Worm (Caenorhabditis elegans) whole organism, mixed stage, embryonic: ENCODE data around the gene nhr-135.

ENCODE experiments used
- bed-3 ChIP-seq: fragments of 200-800 bp; sonication (Bioruptor generic); optimal IDR thresholded peaks from 3 replicates; lab custom pipeline; 2018; ENCODE audit warnings: mild to moderate bottlenecking, missing genetic modification characterization, moderate library complexity, missing compliant biosample characterization
- blmp-1 ChIP-seq: fragments of 150-350 bp; optimal IDR thresholded peaks from 2 replicates; lab custom pipeline; 2014; ENCODE audit warnings: missing biosample characterization, missing genetic modification characterization
- ceh-39 ChIP-seq: fragments of 150-350 bp; optimal IDR thresholded peaks from 2 replicates; lab custom pipeline; 2014; ENCODE audit warnings: missing biosample characterization, missing genetic modification characterization
- ceh-83 ChIP-seq: fragments of 200-800 bp; sonication (Bioruptor generic); optimal IDR thresholded peaks from 2 replicates; lab custom pipeline; 2018; ENCODE audit warnings: mild to moderate bottlenecking, missing genetic modification characterization, missing compliant biosample characterization
- ces-1 ChIP-seq: fragments of 150-350 bp; optimal IDR thresholded peaks from 2 replicates; lab custom pipeline; 2014; ENCODE audit warnings: missing biosample characterization, missing genetic modification reagents, missing genetic modification characterization
- cnd-1 ChIP-seq: fragments of 200-800 bp; sonication (Bioruptor generic); optimal IDR thresholded peaks from 2 replicates; lab custom pipeline; 2018; ENCODE audit warnings: mild to moderate bottlenecking, missing genetic modification characterization, missing compliant biosample characterization
- elt-1 ChIP-seq: sonication (generic microtip); optimal IDR thresholded peaks from 2 replicates; lab custom pipeline; 2017; ENCODE audit warnings: missing genetic modification characterization, mild to moderate bottlenecking, missing compliant biosample characterization, antibody characterized with exemption, moderate library complexity, borderline replicate concordance; ENCODE audit not compliant: insufficient read depth
- elt-3 ChIP-seq: fragments of 150-350 bp; optimal IDR thresholded peaks from 2 replicates; lab custom pipeline; 2014; ENCODE audit warnings: missing biosample characterization, missing genetic modification characterization
- flh-1 ChIP-seq: fragments of 200-800 bp; sonication (Bioruptor generic); optimal IDR thresholded peaks from 2 replicates; lab custom pipeline; 2018; ENCODE audit warnings: mild to moderate bottlenecking, missing genetic modification characterization, moderate library complexity, missing compliant biosample characterization
- ham-2 ChIP-seq: fragments of 200-800 bp; sonication (Bioruptor generic); optimal IDR thresholded peaks from 2 replicates; lab custom pipeline; 2018; ENCODE audit warnings: mild to moderate bottlenecking, missing genetic modification characterization, missing compliant biosample characterization
- hlh-1 ChIP-seq: fragments of 150-350 bp; optimal IDR thresholded peaks from 2 replicates; lab custom pipeline; 2014; ENCODE audit warnings: missing biosample characterization, missing genetic modification reagents, missing genetic modification characterization
- lin-13 ChIP-seq: fragments of 150-350 bp; optimal IDR thresholded peaks from 2 replicates; lab custom pipeline; 2014; ENCODE audit warnings: missing biosample characterization, missing genetic modification characterization
- lin-32 ChIP-seq: fragments of 200-800 bp; sonication (Bioruptor generic); optimal IDR thresholded peaks from 2 replicates; lab custom pipeline; 2018; ENCODE audit warnings: mild to moderate bottlenecking, missing genetic modification characterization, missing compliant biosample characterization
- lsy-2 ChIP-seq: fragments of 150-350 bp; optimal IDR thresholded peaks from 2 replicates; lab custom pipeline; 2014; ENCODE audit warnings: missing biosample characterization, missing genetic modification characterization
- mab-5 ChIP-seq: fragments of 150-350 bp; optimal IDR thresholded peaks from 2 replicates; lab custom pipeline; 2014; ENCODE audit warnings: missing biosample characterization, missing genetic modification characterization
- mls-2 ChIP-seq: sonication (generic microtip); optimal IDR thresholded peaks from 2 replicates; lab custom pipeline; 2016; ENCODE audit warnings: mild to moderate bottlenecking, missing genetic modification characterization, moderate library complexity, missing compliant biosample characterization
- nhr-2 ChIP-seq: fragments of 150-350 bp; optimal IDR thresholded peaks from 2 replicates; lab custom pipeline; 2014; ENCODE audit warnings: missing biosample characterization, missing genetic modification characterization
- nhr-237 ChIP-seq: fragments of 150-350 bp; optimal IDR thresholded peaks from 2 replicates; lab custom pipeline; 2014; ENCODE audit warnings: missing biosample characterization, missing genetic modification characterization
- nhr-28 ChIP-seq: fragments of 150-350 bp; optimal IDR thresholded peaks from 2 replicates; lab custom pipeline; 2014; ENCODE audit warnings: missing biosample characterization, missing genetic modification characterization
- nhr-76 ChIP-seq: sonication (generic microtip); optimal IDR thresholded peaks from 2 replicates; lab custom pipeline; 2017; ENCODE audit warnings: missing biosample characterization, missing genetic modification characterization
- sem-2 ChIP-seq: fragments of 200-800 bp; sonication (Bioruptor generic); optimal IDR thresholded peaks from 2 replicates; lab custom pipeline; 2018; ENCODE audit warnings: mild to moderate bottlenecking, missing genetic modification characterization, missing compliant biosample characterization
- snpc-4 ChIP-seq: fragments of 150-350 bp; optimal IDR thresholded peaks from 2 replicates; lab custom pipeline; 2014; ENCODE audit warnings: missing biosample characterization, missing genetic modification characterization
- sptf-1 ChIP-seq: sonication (generic microtip); optimal IDR thresholded peaks from 2 replicates; lab custom pipeline; 2017; ENCODE audit warnings: mild to moderate bottlenecking, missing genetic modification characterization, moderate library complexity, missing compliant biosample characterization
- unc-39 ChIP-seq: fragments of 150-350 bp; optimal IDR thresholded peaks from 2 replicates; lab custom pipeline; 2014; ENCODE audit warnings: missing biosample characterization, missing genetic modification characterization
- unc-62 ChIP-seq: fragments of 150-350 bp; optimal IDR thresholded peaks from 2 replicates; lab custom pipeline; 2014; ENCODE audit warnings: missing biosample characterization, missing genetic modification reagents, missing genetic modification characterization
- zip-8 ChIP-seq: fragments of 150-350 bp; optimal IDR thresholded peaks from 2 replicates; lab custom pipeline; 2014; ENCODE audit warnings: missing biosample characterization, missing genetic modification characterization

Gene nhr-135

ce11 chrV:7111276-7111675 is 17.7 kb upstream of the nhr-135 start:
- TF ChIP-seq elt-1 (tag; lab: Kevin White, UChicago) (no peak), lsy-2 (tag; lab: Kevin White, UChicago) (no peak), ces-1 (GFP tag; lab: Kevin White, UChicago) (peak; percentile 95), blmp-1 (tag; lab: Kevin White, UChicago) (no peak), zip-8 (tag; lab: Kevin White, UChicago) (no peak), lin-32 (GFP tag; lab: Kevin White, UChicago) (no peak), flh-1 (GFP tag; lab: Kevin White, UChicago) (no peak), nhr-28 (no peak)

ce11 chrV:7110370-7110769 is 16.8 kb upstream of the nhr-135 start:
- no peak for TF ChIP-seq elt-1 (tag; lab: Kevin White, UChicago)
- no peak for TF ChIP-seq snpc-4 (tag; lab: Kevin White, UChicago)
- TF ChIP-seq ces-1 (GFP tag; lab: Kevin White, UChicago) = peak; percentile 21
- TF ChIP-seq cnd-1 (tag; lab: Kevin White, UChicago) = no peak

- TF ChIP-seq mab-5 (no peak), elt-3 (no peak), nhr-237 (tag; lab: Kevin White, UChicago) (no peak), lin-13 (tag; lab: Kevin White, UChicago) (no peak), nhr-76 (tag; lab: Kevin White, UChicago) (no peak), mls-2 (tag; lab: Kevin White, UChicago) (no peak)
These were observed 13.1 kb upstream of the nhr-135 start for ce11 chrV:7106499-7107152.

- no peak for TF ChIP-seq cnd-1 (tag; lab: Kevin White, UChicago)
- no peak for TF ChIP-seq lsy-2 (tag; lab: Kevin White, UChicago)
- TF ChIP-seq unc-62 (GFP tag; lab: Kevin White, UChicago) = no peak
- TF ChIP-seq sem-2 = no peak
- TF ChIP-seq, all 35 proteins: peak for 0
These were observed 9.7 kb upstream of the nhr-135 start, which contains the start of gene odr-2 for ce11 chrV:7103247-7103646. Gene odr-2, plus strand, starts transcription at chrV:7103547.

- TF ChIP-seq hlh-1 (tag; lab: Kevin White, UChicago) (no peak), bed-3 (GFP tag; lab: Kevin White, UChicago) (no peak), zip-8 (tag; lab: Kevin White, UChicago) (no peak), elt-3 (no peak), lin-13 (tag; lab: Kevin White, UChicago) (no peak), ceh-83 (GFP tag; lab: Kevin White, UChicago) (no peak), mls-2 (tag; lab: Kevin White, UChicago) (no peak), ceh-39 (tag; lab: Kevin White, UChicago) (no peak), sem-2 (no peak), unc-39 (no peak), sptf-1 (no peak), ham-2 (GFP tag; lab: Kevin White, UChicago) (no peak), nhr-2 (no peak), nhr-237 (tag; lab: Kevin White, UChicago) (no peak)
- TF ChIP-seq, all 35 proteins: peak for 0
These were observed 3.2 kb upstream of the nhr-135 start for ce11 chrV:7096811-7097210.

ce11 chrV:7096129-7096730 is 2.7 kb upstream of the nhr-135 start:
- TF ChIP-seq zip-8 (tag; lab: Kevin White, UChicago) (no peak), elt-1 (tag; lab: Kevin White, UChicago) (no peak)
